Worm (Caenorhabditis elegans): ENCODE measurements around the gene srx-88.
A peak's percentile ranks its signal among the peaks of the same experiment; 100 is the strongest.

The srx-88 gene

ce11 chrV:11613007-11613406 is 29.7 kb downstream of the srx-88 start, which contains the start of gene tag-290:
tag-290 (plus strand) TSS chrV:11613307.
- no peak for TF ChIP-seq R02D3.7 (tag; optimal IDR thresholded peaks at IDR 0.05)
- TF ChIP-seq nhr-6 (tag; optimal IDR thresholded peaks at IDR 0.05), result no peak
- no peak for TF ChIP-seq nhr-237 (tag; optimal IDR thresholded peaks at IDR 0.05)
- TF ChIP-seq tra-1 (GFP tag; IDR thresholded peaks at IDR 0.05), result no peak

ce11 chrV:11614805-11615497 is 31.6 kb downstream of the srx-88 start:
- peak; percentile 26 for TF ChIP-seq mep-1 (tag; optimal IDR thresholded peaks at IDR 0.05)
- TF ChIP-seq aha-1 (tag), result peak; percentile 93
- no peak for TF ChIP-seq zag-1 (tag; optimal IDR thresholded peaks at IDR 0.05)
- peak; percentile 76 for TF ChIP-seq hlh-30 (tag; optimal IDR thresholded peaks at IDR 0.05; ENCODE audit: insufficient read depth)
- no peak for TF ChIP-seq nhr-41 (GFP tag; IDR thresholded peaks at IDR 0.05)
- TF ChIP-seq mxl-3 (GFP tag; optimal IDR thresholded peaks at IDR 0.05), result peak; percentile 50
- TF ChIP-seq T20F7.1 (GFP tag; optimal IDR thresholded peaks at IDR 0.05), result peak; percentile 31
- no peak for TF ChIP-seq Y48G9A.11 (GFP tag; IDR thresholded peaks at IDR 0.05)
- peak; percentile 68 for TF ChIP-seq nhr-28 (tag; optimal IDR thresholded peaks at IDR 0.05)
- peak; percentile 85 for TF ChIP-seq dmd-6 (GFP tag; IDR thresholded peaks at IDR 0.05)
- TF ChIP-seq nhr-25 (tag; optimal IDR thresholded peaks at IDR 0.05; ENCODE audit: borderline replicate concordance, insufficient read depth), result peak; percentile 85
- TF ChIP-seq dve-1 (tag; optimal IDR thresholded peaks at IDR 0.05; ENCODE audit: insufficient read depth), result peak; percentile 81
- peak; percentile 65 for TF ChIP-seq nhr-48 (tag; optimal IDR thresholded peaks at IDR 0.05)
- TF ChIP-seq D1046.2 (GFP tag; IDR thresholded peaks at IDR 0.05), result no peak
- TF ChIP-seq hlh-11 (tag; optimal IDR thresholded peaks at IDR 0.05), result peak; percentile 52
- TF ChIP-seq lsy-2 (tag; optimal IDR thresholded peaks at IDR 0.05), result peak in 1 of 2 experiments; percentile 37
- TF ChIP-seq php-3 (GFP tag; IDR thresholded peaks at IDR 0.05), result 0 out of 2 replicates have a peak, but pooled peaks have one; percentile 16

ce11 chrV:11615948-11616681 is 32.8 kb downstream of the srx-88 start, which contains the start of gene nlp-24:
nlp-24 (plus strand) TSS chrV:11616376.
- TF ChIP-seq R02D3.7 (tag; optimal IDR thresholded peaks at IDR 0.05), result no peak
- TF ChIP-seq ZK337.2 (GFP tag; IDR thresholded peaks at IDR 0.05), result no peak
- TF ChIP-seq spr-3 (GFP tag; optimal IDR thresholded peaks at IDR 0.05), result no peak
- TF ChIP-seq set-16 (GFP tag; IDR thresholded peaks at IDR 0.05), result no peak
- TF ChIP-seq ces-1 (GFP tag; optimal IDR thresholded peaks at IDR 0.05), result no peak
- peak in 1 of 2 experiments; percentile 4 for TF ChIP-seq lsy-2 (tag; optimal IDR thresholded peaks at IDR 0.05)
- no peak for TF ChIP-seq nhr-102 (tag; optimal IDR thresholded peaks at IDR 0.05)
- TF ChIP-seq nhr-42 (GFP tag; IDR thresholded peaks at IDR 0.05), result peak; percentile 37; the same call in 1 of the 2 replicates
- TF ChIP-seq nhr-6 (tag; optimal IDR thresholded peaks at IDR 0.05), result no peak
- TF ChIP-seq hlh-11 (tag; optimal IDR thresholded peaks at IDR 0.05), result peak; percentile 22
- TF ChIP-seq duxl-1 (tag; optimal IDR thresholded peaks at IDR 0.05; ENCODE audit: poor library complexity), result no peak
- TF ChIP-seq ceh-44 (GFP tag; IDR thresholded peaks at IDR 0.05), result no peak
- no peak for TF ChIP-seq gei-8 (GFP tag; optimal IDR thresholded peaks at IDR 0.05)
- no peak for TF ChIP-seq F10B5.3 (tag; optimal IDR thresholded peaks at IDR 0.05)
- no peak for TF ChIP-seq nhr-48 (tag; optimal IDR thresholded peaks at IDR 0.05)
- TF ChIP-seq mxl-3 (GFP tag; optimal IDR thresholded peaks at IDR 0.05), result no peak
- TF ChIP-seq nhr-76 (tag; optimal IDR thresholded peaks at IDR 0.05), result peak; percentile 16
- TF ChIP-seq mep-1 (tag; optimal IDR thresholded peaks at IDR 0.05), result no peak
- no peak for TF ChIP-seq mdl-1 (tag; optimal IDR thresholded peaks at IDR 0.05)
- TF ChIP-seq pha-4 (GFP tag; IDR thresholded peaks at IDR 0.05), result no peak
- TF ChIP-seq pha-4 (tag; optimal IDR thresholded peaks at IDR 0.05), result no peak
- no peak for TF ChIP-seq ama-1 (optimal IDR thresholded peaks at IDR 0.05)
- no peak for TF ChIP-seq nhr-41 (GFP tag; IDR thresholded peaks at IDR 0.05)
- peak; percentile 5 for TF ChIP-seq rbr-2 (tag; optimal IDR thresholded peaks at IDR 0.05)
- TF ChIP-seq spr-1 (tag; optimal IDR thresholded peaks at IDR 0.05), result no peak
- TF ChIP-seq sdz-12 (GFP tag; optimal IDR thresholded peaks at IDR 0.05), result no peak
- TF ChIP-seq ztf-11 (tag; optimal IDR thresholded peaks at IDR 0.05), result no peak
- no peak for TF ChIP-seq zip-11 (GFP tag; IDR thresholded peaks at IDR 0.05)
- peak; percentile 36 for TF ChIP-seq dve-1 (tag; optimal IDR thresholded peaks at IDR 0.05; ENCODE audit: insufficient read depth)
- no peak for TF ChIP-seq unc-130 (GFP tag; optimal IDR thresholded peaks at IDR 0.05)
- TF ChIP-seq arid-1 (GFP tag; conservative IDR thresholded peaks at IDR 0.05), result no peak
- no peak for TF ChIP-seq skn-1 (tag; optimal IDR thresholded peaks at IDR 0.05)
